Fruit fly (Drosophila melanogaster): ENCODE results near the gene CG15025.

Gene CG15025

DNA sequence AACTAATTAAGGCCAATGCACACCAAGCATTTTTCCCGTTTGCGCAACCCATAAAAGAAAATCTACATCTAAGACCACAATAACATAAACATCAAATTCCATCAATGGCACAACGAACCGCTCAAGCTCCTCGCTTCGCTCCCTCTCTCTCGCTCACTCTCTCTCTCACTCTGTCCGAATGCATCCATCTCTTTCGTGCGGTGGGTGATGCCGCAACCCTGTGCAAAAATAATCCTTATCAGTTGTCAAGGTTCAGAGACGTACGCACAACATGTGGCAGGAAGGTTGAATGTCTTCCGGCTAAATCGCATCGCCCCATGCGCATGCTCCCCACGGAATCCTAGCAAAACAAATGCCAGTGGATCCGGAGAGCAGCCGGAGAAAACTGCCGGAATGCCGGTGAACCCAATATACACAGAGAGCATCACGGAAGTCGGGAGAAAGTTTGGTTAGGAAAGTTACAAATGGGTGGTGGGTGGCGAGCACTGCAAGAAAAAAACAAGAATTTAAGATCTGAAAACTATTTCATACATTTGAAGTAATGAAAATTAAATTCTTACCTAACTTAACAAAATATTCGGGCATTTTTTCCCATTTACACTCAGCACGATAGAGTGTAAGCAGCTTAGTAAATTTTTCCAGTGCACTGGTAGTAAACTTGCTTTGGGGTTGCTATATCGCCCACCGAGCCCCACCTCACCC is 7.9 kb upstream of the CG15025 start (continued):
- peak; percentile 96 for TF ChIP-seq HHEX (GFP tag; optimal IDR thresholded peaks at IDR 0.05)
- peak; percentile 92 for TF ChIP-seq Ptx1 (GFP tag; IDR thresholded peaks at IDR 0.05)
- peak; percentile 86 for TF ChIP-seq CG17361 (GFP tag; IDR thresholded peaks at IDR 0.05)
- TF ChIP-seq ATbp (GFP tag; optimal IDR thresholded peaks at IDR 0.05), result peak; percentile 93
- TF ChIP-seq CG11504 (tag; optimal IDR thresholded peaks at IDR 0.05), result peak; percentile 94
- TF ChIP-seq CG7556 (GFP tag; optimal IDR thresholded peaks at IDR 0.05), result peak; percentile 97
- TF ChIP-seq C15 (GFP tag; IDR thresholded peaks at IDR 0.05), result peak; percentile 88
- peak; percentile 90 for TF ChIP-seq CG4424 (GFP tag; optimal IDR thresholded peaks at IDR 0.05)
- peak; percentile 79 for TF ChIP-seq CG3726 (GFP tag; IDR thresholded peaks at IDR 0.05)
- TF ChIP-seq CG1832 (GFP tag; optimal IDR thresholded peaks at IDR 0.05), result peak; percentile 60
- TF ChIP-seq CG30431 (GFP tag; optimal IDR thresholded peaks at IDR 0.05), result peak; percentile 79
- TF ChIP-seq az2 (GFP tag; optimal IDR thresholded peaks at IDR 0.05), result peak; percentile 90
- TF ChIP-seq Ssrp (tag; optimal IDR thresholded peaks at IDR 0.05), result peak; percentile 89
- peak; percentile 90 for TF ChIP-seq onecut (GFP tag; IDR thresholded peaks at IDR 0.05)
- peak; percentile 92 for TF ChIP-seq Mrtf (GFP tag; IDR thresholded peaks at IDR 0.05)
- peak; percentile 93 for TF ChIP-seq CG7372 (GFP tag; IDR thresholded peaks at IDR 0.05)
- TF ChIP-seq H2.0 (GFP tag; IDR thresholded peaks at IDR 0.05), result peak; percentile 95
- TF ChIP-seq CG12391 (tag; optimal IDR thresholded peaks at IDR 0.05), result peak; percentile 92
- peak; percentile 90 for TF ChIP-seq CG9727 (GFP tag; optimal IDR thresholded peaks at IDR 0.05)
- peak; percentile 84; the same call in 2 of the 3 replicates for TF ChIP-seq CG6175 (GFP tag; IDR thresholded peaks at IDR 0.05)
- peak; percentile 84 for TF ChIP-seq en (GFP tag; optimal IDR thresholded peaks at IDR 0.05)
- peak; percentile 94 for TF ChIP-seq CG1603 (tag; optimal IDR thresholded peaks at IDR 0.05)
- peak; percentile 51 for TF ChIP-seq CG3995 (GFP tag; optimal IDR thresholded peaks at IDR 0.05)
- TF ChIP-seq CG13894 (tag; optimal IDR thresholded peaks at IDR 0.05), result peak; percentile 97
- TF ChIP-seq pros (GFP tag; optimal IDR thresholded peaks at IDR 0.05), result no peak
- TF ChIP-seq Usf (GFP tag; optimal IDR thresholded peaks at IDR 0.05), result peak; percentile 78
- no peak for TF ChIP-seq Scr (GFP tag; IDR thresholded peaks at IDR 0.05; ENCODE audit: partially characterized antibody)
- TF ChIP-seq Chrac-16 (GFP tag; optimal IDR thresholded peaks at IDR 0.05), result peak; percentile 86
- TF ChIP-seq disco-r (GFP tag; optimal IDR thresholded peaks at IDR 0.05), result peak; percentile 76
- TF ChIP-seq tio (GFP tag; optimal IDR thresholded peaks at IDR 0.05), result peak; percentile 83
- peak; percentile 57 for TF ChIP-seq CG8089 (GFP tag; optimal IDR thresholded peaks at IDR 0.05)
- peak; percentile 23 for TF ChIP-seq CG33557 (GFP tag; optimal IDR thresholded peaks at IDR 0.05)
- peak; percentile 99 for TF ChIP-seq CG18599 (GFP tag; optimal IDR thresholded peaks at IDR 0.05)
- TF ChIP-seq CG10321 (GFP tag; IDR thresholded peaks at IDR 0.05), result peak; percentile 72
- TF ChIP-seq Trl (optimal IDR thresholded peaks at IDR 0.05), result peak; percentile 17 to 60
- peak; percentile 78 for TF ChIP-seq Trl (GFP tag; optimal IDR thresholded peaks at IDR 0.05)
- no peak for TF ChIP-seq hth (optimal IDR thresholded peaks at IDR 0.05)
- peak; percentile 85 for TF ChIP-seq her (GFP tag; optimal IDR thresholded peaks at IDR 0.05)
- TF ChIP-seq Atf6 (GFP tag; IDR thresholded peaks at IDR 0.05), result peak; percentile 95
- TF ChIP-seq CG12769 (tag; optimal IDR thresholded peaks at IDR 0.05), result peak; percentile 98
- TF ChIP-seq pfk (GFP tag; optimal IDR thresholded peaks at IDR 0.05), result no peak
- TF ChIP-seq CG8281 (tag; optimal IDR thresholded peaks at IDR 0.05), result peak; percentile 75
- peak; percentile 94 for TF ChIP-seq Sox102F (GFP tag; optimal IDR thresholded peaks at IDR 0.05)
- peak; percentile 86 for TF ChIP-seq CG17829 (tag; optimal IDR thresholded peaks at IDR 0.05)
- peak; percentile 85 for TF ChIP-seq CG16863 (GFP tag; optimal IDR thresholded peaks at IDR 0.05)
- TF ChIP-seq dan (GFP tag; IDR thresholded peaks at IDR 0.05), result peak; percentile 67; the same call in 1 of the 2 replicates
- peak; percentile 94 for TF ChIP-seq so (GFP tag; IDR thresholded peaks at IDR 0.05)
- peak; percentile 96 for TF ChIP-seq wdn (GFP tag; IDR thresholded peaks at IDR 0.05)
- TF ChIP-seq CG17328 (GFP tag; IDR thresholded peaks at IDR 0.05), result peak; percentile 93
- TF ChIP-seq hkb (optimal IDR thresholded peaks at IDR 0.05), result no peak
- peak; percentile 97 for TF ChIP-seq hkb (GFP tag; IDR thresholded peaks at IDR 0.05)

Measured in whole organism, embryonic.